Fruit fly (Drosophila melanogaster) whole organism, embryonic: ENCODE measurements around the gene CG15011.

Experiments used
- B-H2 ChIP-seq: fragments of 200-800 bp; sonication (Bioruptor generic); optimal IDR thresholded peaks from 2 replicates; lab custom pipeline; 2018; ENCODE audit warnings: missing biosample characterization, mild to moderate bottlenecking, missing genetic modification characterization
- Blimp-1 ChIP-seq: fragments of 200-800 bp; sonication (Bioruptor generic); optimal IDR thresholded peaks from 3 replicates; lab custom pipeline; 2018; ENCODE audit warnings: missing biosample characterization, missing genetic modification characterization, mild to moderate bottlenecking, moderate library complexity, missing genetic modification reagents
- CG1024 ChIP-seq: fragments of 200-800 bp; sonication (Bioruptor generic); IDR thresholded peaks from 2 replicates; pipeline ENCODE4 v1.3.6; 2022; ENCODE audit warnings: missing biosample characterization, missing genetic modification characterization
- CG10543 ChIP-seq: fragments of 200-800 bp; sonication (Bioruptor generic); optimal IDR thresholded peaks from 3 replicates; lab custom pipeline; 2017; ENCODE audit warnings: missing biosample characterization, mild to moderate bottlenecking, missing genetic modification characterization, moderate library complexity
- CG10654 ChIP-seq: fragments of 200-800 bp; sonication (Bioruptor generic); optimal IDR thresholded peaks from 2 replicates; lab custom pipeline; 2016; ENCODE audit warnings: missing biosample characterization, missing genetic modification characterization
- CG10959 ChIP-seq: fragments of 200-800 bp; sonication (Bioruptor generic); IDR thresholded peaks from 2 replicates; pipeline ENCODE4 v1.3.6; 2022; ENCODE audit warnings: missing biosample characterization, missing genetic modification characterization
- CG11695 ChIP-seq: fragments of 200-800 bp; sonication (Bioruptor generic); IDR thresholded peaks from 3 replicates; pipeline ENCODE4 v1.3.6; 2022; ENCODE audit warnings: missing biosample characterization, missing genetic modification characterization
- CG12769 ChIP-seq: fragments of 200-800 bp; sonication (Bioruptor generic); optimal IDR thresholded peaks from 2 replicates; lab custom pipeline; 2019; ENCODE audit warnings: missing biosample characterization, mild to moderate bottlenecking, missing genetic modification characterization, moderate library complexity
- CG14014 ChIP-seq: fragments of 200-800 bp; sonication (Bioruptor generic); IDR thresholded peaks from 2 replicates; pipeline ENCODE4 v1.3.6; 2022; ENCODE audit warnings: missing biosample characterization, missing genetic modification characterization
- CG1603 ChIP-seq: fragments of 200-800 bp; sonication (Bioruptor generic); optimal IDR thresholded peaks from 2 replicates; lab custom pipeline; 2019; ENCODE audit warnings: missing biosample characterization, mild to moderate bottlenecking, missing genetic modification characterization, moderate library complexity
- CG16779 ChIP-seq: fragments of 200-800 bp; sonication (Bioruptor generic); IDR thresholded peaks from 2 replicates; pipeline ENCODE4 v1.3.6; 2022; ENCODE audit warnings: missing biosample characterization, missing genetic modification characterization
- CG2712 ChIP-seq: fragments of 200-800 bp; optimal IDR thresholded peaks from 3 replicates; lab custom pipeline; 2019; ENCODE audit warnings: missing biosample characterization, mild to moderate bottlenecking, missing genetic modification characterization, moderate library complexity
- CG34224 ChIP-seq: fragments of 200-800 bp; sonication (Bioruptor generic); IDR thresholded peaks from 3 replicates; pipeline ENCODE4 v1.3.6; 2022; ENCODE audit warnings: missing biosample characterization, missing genetic modification characterization; ENCODE audit not compliant: partially characterized antibody
- CkIIα-i1 ChIP-seq: fragments of 200-800 bp; sonication (Bioruptor generic); IDR thresholded peaks from 2 replicates; pipeline ENCODE4 v1.3.6; 2022; ENCODE audit warnings: missing biosample characterization, missing genetic modification characterization
- Drgx ChIP-seq: fragments of 200-800 bp; sonication (Bioruptor generic); IDR thresholded peaks from 2 replicates; pipeline ENCODE4 v1.3.6; 2022; ENCODE audit warnings: missing biosample characterization, missing genetic modification characterization
- Ets65A ChIP-seq: fragments of 200-800 bp; sonication (Bioruptor generic); peaks from one replicate; lab custom pipeline; 2016; ENCODE audit warnings: missing biosample characterization, missing genetic modification characterization
- Kr ChIP-seq: fragments of 200-800 bp; sonication (Bioruptor generic); optimal IDR thresholded peaks from 2 replicates; lab custom pipeline; 2017; ENCODE audit warnings: missing biosample characterization, mild to moderate bottlenecking, missing genetic modification characterization
- NfI ChIP-seq: fragments of 200-800 bp; sonication (Bioruptor generic); optimal IDR thresholded peaks from 3 replicates; lab custom pipeline; 2018; ENCODE audit warnings: missing biosample characterization, mild to moderate bottlenecking, missing genetic modification characterization, moderate library complexity
- Sox102F ChIP-seq: fragments of 200-800 bp; sonication (Bioruptor generic); optimal IDR thresholded peaks from 2 replicates; lab custom pipeline; 2018; ENCODE audit warnings: missing biosample characterization, mild to moderate bottlenecking, missing genetic modification characterization, moderate library complexity
- Xrp1 ChIP-seq: fragments of 200-800 bp; sonication (Bioruptor generic); IDR thresholded peaks from 2 replicates; pipeline ENCODE4 v1.3.6; 2022; ENCODE audit warnings: missing biosample characterization, missing genetic modification characterization
- abd-A ChIP-seq: fragments of 200-800 bp; sonication (Bioruptor generic); optimal IDR thresholded peaks from 3 replicates; lab custom pipeline; 2019; ENCODE audit warnings: missing biosample characterization, mild to moderate bottlenecking, missing genetic modification characterization, moderate library complexity
- bsh ChIP-seq, 2 experiments: fragments of 200-800 bp; sonication (Bioruptor generic); optimal IDR thresholded peaks; 2 replicates each; lab custom pipeline; 2017 to 2018; ENCODE audit warnings: mild to moderate bottlenecking in 2 of 2, missing biosample characterization in 2 of 2, missing genetic modification characterization in 2 of 2, moderate library complexity in 1 of 2
- chm ChIP-seq: fragments of 200-800 bp; sonication (Bioruptor generic); IDR thresholded peaks from 2 replicates; pipeline ENCODE4 v1.3.6; 2022; ENCODE audit warnings: missing biosample characterization, missing genetic modification characterization
- chn ChIP-seq: fragments of 200-800 bp; sonication (Bioruptor generic); optimal IDR thresholded peaks from 2 replicates; lab custom pipeline; 2016; ENCODE audit warnings: missing biosample characterization, missing genetic modification characterization
- ci ChIP-seq: fragments of 200-800 bp; sonication (Bioruptor generic); IDR thresholded peaks from 3 replicates; pipeline ENCODE4 v1.3.6; 2022; ENCODE audit warnings: missing biosample characterization, missing genetic modification characterization
- dysf ChIP-seq: fragments of 200-800 bp; sonication (Bioruptor generic); IDR thresholded peaks from 3 replicates; pipeline ENCODE4 v1.3.6; 2022; ENCODE audit warnings: missing biosample characterization, missing genetic modification characterization
- gcm2 ChIP-seq: fragments of 200-800 bp; sonication (Bioruptor generic); optimal IDR thresholded peaks from 2 replicates; lab custom pipeline; 2016; ENCODE audit warnings: missing biosample characterization, missing genetic modification characterization
- gem ChIP-seq: fragments of 200-800 bp; sonication (Bioruptor generic); optimal IDR thresholded peaks from 2 replicates; lab custom pipeline; 2019; ENCODE audit warnings: missing biosample characterization, mild to moderate bottlenecking, missing genetic modification characterization, moderate library complexity
- gfzf ChIP-seq: fragments of 200-800 bp; sonication (Bioruptor generic); optimal IDR thresholded peaks from 2 replicates; lab custom pipeline; 2016; ENCODE audit warnings: missing biosample characterization, mild to moderate bottlenecking, missing genetic modification characterization, moderate library complexity
- gsb-n ChIP-seq: fragments of 200-800 bp; sonication (Bioruptor generic); optimal IDR thresholded peaks from 3 replicates; lab custom pipeline; 2018; ENCODE audit warnings: missing biosample characterization, mild to moderate bottlenecking, missing genetic modification characterization
- nom ChIP-seq: fragments of 200-800 bp; sonication (Bioruptor generic); optimal IDR thresholded peaks from 2 replicates; lab custom pipeline; 2017; ENCODE audit warnings: missing biosample characterization, missing genetic modification characterization, mild to moderate bottlenecking, moderate library complexity, missing genetic modification reagents
- pb ChIP-seq: fragments of 200-800 bp; sonication (Bioruptor generic); optimal IDR thresholded peaks from 3 replicates; lab custom pipeline; 2016; ENCODE audit warnings: missing biosample characterization, missing genetic modification characterization
- pita ChIP-seq: fragments of 200-800 bp; sonication (Bioruptor generic); optimal IDR thresholded peaks from 2 replicates; lab custom pipeline; 2017; ENCODE audit warnings: missing biosample characterization, mild to moderate bottlenecking, missing genetic modification characterization
- pnt ChIP-seq: fragments of 200-800 bp; sonication (Bioruptor generic); optimal IDR thresholded peaks from 3 replicates; lab custom pipeline; 2016; ENCODE audit warnings: missing biosample characterization, missing genetic modification characterization
- pzg ChIP-seq: fragments of 200-800 bp; sonication (Bioruptor generic); optimal IDR thresholded peaks from 3 replicates; lab custom pipeline; 2018; ENCODE audit warnings: missing biosample characterization, mild to moderate bottlenecking, missing genetic modification characterization, moderate library complexity
- sens ChIP-seq: fragments of 200-800 bp; sonication (Bioruptor generic); peaks from one replicate; lab custom pipeline; 2016; ENCODE audit warnings: missing biosample characterization, missing genetic modification characterization
- sisA ChIP-seq: fragments of 200-800 bp; sonication (Bioruptor generic); IDR thresholded peaks from 2 replicates; pipeline ENCODE4 v1.3.6; 2022; ENCODE audit warnings: missing biosample characterization, missing genetic modification characterization
- vvl ChIP-seq: fragments of 200-800 bp; sonication (Bioruptor generic); IDR thresholded peaks from 2 replicates; pipeline ENCODE4 v1.3.6; 2022; ENCODE audit warnings: missing biosample characterization, missing genetic modification characterization

Gene CG15011

DNA sequence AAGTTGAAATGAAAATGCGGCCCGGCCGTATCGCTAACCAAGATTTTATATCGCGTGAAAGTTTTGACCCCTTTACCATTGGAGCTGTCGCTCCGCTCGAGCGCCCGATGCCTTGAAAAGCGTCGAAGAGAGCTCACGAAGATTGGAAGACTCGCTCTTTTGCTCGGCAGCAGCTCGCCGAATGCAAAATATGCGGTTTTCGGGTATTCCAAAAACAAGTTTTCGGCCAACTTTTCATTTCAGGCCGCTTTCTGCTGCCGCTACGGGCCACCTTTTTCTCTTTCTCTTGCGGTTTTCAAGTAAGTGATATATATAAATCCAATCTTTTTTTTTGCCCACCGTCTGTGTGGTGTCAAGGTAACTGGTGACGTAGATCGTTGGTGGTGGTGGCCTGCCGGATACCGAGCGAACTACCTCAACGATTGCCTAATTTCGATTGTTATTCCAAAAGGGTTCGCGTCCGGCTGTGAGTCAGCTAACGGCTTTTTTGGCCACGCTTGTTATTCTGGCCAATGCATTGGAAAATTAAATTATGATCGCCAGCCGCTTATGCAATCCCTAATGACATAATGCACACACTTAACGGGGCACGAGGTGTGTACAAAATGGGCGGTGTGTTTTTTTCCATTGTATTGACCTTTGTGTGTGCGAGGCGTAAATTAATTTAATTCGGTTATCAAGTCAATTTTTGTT is 48.9 kb upstream of the CG15011 start, which contains the start of gene dyl (continued):
- TF ChIP-seq CG10654 (GFP tag; lab: Kevin White, UChicago): no peak
- TF ChIP-seq CkIIα-i1 (GFP tag; lab: Robert Waterston, UW): no peak
- TF ChIP-seq CG34224: no peak
- TF ChIP-seq pnt (GFP tag; lab: Kevin White, UChicago): no peak
- no peak for TF ChIP-seq abd-A (tag; lab: Kevin White, UChicago)
- TF ChIP-seq chn (GFP tag; lab: Kevin White, UChicago): no peak
- TF ChIP-seq CG1024 (GFP tag; lab: Robert Waterston, UW): no peak
- peak; percentile 9 for TF ChIP-seq CG12769 (tag; lab: Kevin White, UChicago)
- TF ChIP-seq pita (GFP tag; lab: Kevin White, UChicago): no peak
- no peak for TF ChIP-seq CG10543 (GFP tag; lab: Kevin White, UChicago)
- TF ChIP-seq B-H2 (GFP tag; lab: Kevin White, UChicago): no peak
- TF ChIP-seq CG16779 (GFP tag; lab: Robert Waterston, UW): no peak
- TF ChIP-seq pb (GFP tag; lab: Kevin White, UChicago): no peak
- TF ChIP-seq Kr: no peak
- peak; percentile 13 for TF ChIP-seq gsb-n (tag; lab: Kevin White, UChicago)
- no peak for TF ChIP-seq gfzf (GFP tag; lab: Kevin White, UChicago)
- TF ChIP-seq NfI (GFP tag; lab: Kevin White, UChicago): no peak

DNA sequence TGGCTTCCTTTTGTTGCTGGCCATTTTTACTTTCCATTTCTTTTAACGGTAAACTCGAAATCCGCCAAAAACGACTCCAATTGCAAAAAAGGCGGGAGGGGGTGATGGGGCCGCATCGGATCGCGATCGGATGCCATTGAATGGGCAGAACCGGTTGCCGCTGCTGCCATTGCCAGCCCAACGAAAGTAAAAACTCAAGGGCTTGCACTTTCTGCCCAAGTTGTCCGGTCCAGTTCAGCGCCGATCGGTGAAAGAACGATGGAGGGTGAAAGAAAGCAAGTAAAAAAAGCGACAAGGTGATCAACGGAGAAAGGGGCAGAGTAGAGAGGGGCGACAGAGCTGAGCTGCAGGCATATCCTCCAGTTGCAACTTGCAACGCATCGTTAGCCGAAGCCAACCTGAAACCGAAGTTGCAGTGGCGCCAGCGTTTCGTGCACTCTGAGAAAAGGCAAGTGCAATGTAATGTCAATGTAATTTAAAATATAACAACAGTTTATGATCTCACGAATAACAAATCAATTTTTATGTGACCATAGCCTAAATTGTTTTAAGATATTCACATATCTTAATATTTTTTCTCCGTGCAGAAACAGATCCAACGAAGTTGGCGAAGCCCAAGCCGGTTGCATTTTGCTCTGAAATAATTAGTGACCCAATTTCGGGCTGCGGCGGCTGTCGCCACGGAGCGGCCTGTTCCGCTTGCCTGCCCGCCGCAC is 45.5 kb upstream of the CG15011 start:
- TF ChIP-seq Drgx (GFP tag; lab: Robert Waterston, UW): peak; percentile 95
- TF ChIP-seq sisA: 0 out of 2 replicates have a peak, but pooled peaks have one; percentile 18
- peak in 1 of 2 experiments; percentile 31 for TF ChIP-seq bsh (GFP tag; optimal IDR thresholded peaks at IDR 0.05; lab: Kevin White, UChicago)
- TF ChIP-seq pzg (GFP tag; lab: Kevin White, UChicago): no peak
- TF ChIP-seq CG1603 (tag; lab: Kevin White, UChicago): peak; percentile 11
- TF ChIP-seq Sox102F (GFP tag; lab: Kevin White, UChicago): peak; percentile 0
- TF ChIP-seq Ets65A (GFP tag; lab: Kevin White, UChicago): peak; percentile 85
- TF ChIP-seq vvl (GFP tag; lab: Robert Waterston, UW): 0 out of 2 replicates have a peak, but pooled peaks have one; percentile 26
- TF ChIP-seq CG11695 (GFP tag; lab: Robert Waterston, UW): no peak
- peak; percentile 85 for TF ChIP-seq sens
- TF ChIP-seq Blimp-1 (GFP tag; lab: Kevin White, UChicago): peak; percentile 96
- peak; percentile 16 for TF ChIP-seq gem (tag; lab: Kevin White, UChicago)
- peak; percentile 33 for TF ChIP-seq CG2712 (tag; lab: Kevin White, UChicago)
- TF ChIP-seq nom (GFP tag; lab: Kevin White, UChicago): peak; percentile 25
- no peak for TF ChIP-seq CG10959
- TF ChIP-seq dysf (GFP tag; lab: Robert Waterston, UW): 0 out of 3 replicates have a peak, but pooled peaks have one; percentile 21
- TF ChIP-seq gcm2 (GFP tag; lab: Kevin White, UChicago): no peak
- peak; percentile 29; the same call in 1 of the 2 replicates for TF ChIP-seq chm (GFP tag; lab: Robert Waterston, UW)
- TF ChIP-seq Xrp1 (GFP tag; lab: Robert Waterston, UW): peak; percentile 44; the same call in 1 of the 2 replicates
- TF ChIP-seq CG14014 (GFP tag; lab: Robert Waterston, UW): no peak
- 0 out of 3 replicates have a peak, but pooled peaks have one; percentile 8 for TF ChIP-seq ci (GFP tag; lab: Robert Waterston, UW)
